Worm (Caenorhabditis elegans): ENCODE results near the gene cam-1.

Gene cam-1

DNA sequence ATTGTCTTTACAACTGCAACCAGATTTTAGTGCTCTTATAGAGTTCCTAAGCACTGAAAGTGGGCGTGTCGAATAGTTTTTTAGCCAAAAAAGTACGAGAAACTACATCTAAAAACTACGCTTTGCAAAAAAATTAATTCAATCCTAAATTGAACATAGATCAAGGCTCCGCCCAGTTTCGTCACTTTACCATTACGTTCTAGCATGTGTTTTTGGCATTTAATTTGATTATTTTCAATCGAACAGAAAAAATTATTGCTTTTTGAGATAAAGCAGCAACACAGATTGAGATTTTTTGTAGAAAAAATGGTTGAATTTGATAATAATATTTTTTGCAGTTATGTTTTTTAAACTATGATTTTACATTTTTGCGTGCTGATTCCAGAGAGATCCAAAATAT is 55.9 kb downstream of the cam-1 start, which contains the start of gene nlp-82:
TSS of gene nlp-82 (minus strand) at position 101 of the 400 bp plus-strand sequence.
- no peak for TF ChIP-seq B0336.3 (GFP tag; IDR thresholded peaks at IDR 0.05)
- no peak for TF ChIP-seq ztf-28 (GFP tag; IDR thresholded peaks at IDR 0.05)
- no peak for TF ChIP-seq F39B2.1 (GFP tag; IDR thresholded peaks at IDR 0.05)
- TF ChIP-seq B0261.1 (tag; optimal IDR thresholded peaks at IDR 0.05): no peak
- TF ChIP-seq lsl-1 (GFP tag; optimal IDR thresholded peaks at IDR 0.05): no peak
- TF ChIP-seq attf-6 (GFP tag; IDR thresholded peaks at IDR 0.05): no peak
- no peak for TF ChIP-seq ZK185.1 (tag; optimal IDR thresholded peaks at IDR 0.05; ENCODE audit: poor library complexity, severe bottlenecking)
- no peak for TF ChIP-seq nfya-2 (GFP tag; IDR thresholded peaks at IDR 0.05)
- TF ChIP-seq Y95B8A.8 (GFP tag; IDR thresholded peaks at IDR 0.05): no peak
- no peak for TF ChIP-seq Y53G8AR.9 (GFP tag; conservative IDR thresholded peaks at IDR 0.05)
- TF ChIP-seq ztf-6 (GFP tag; IDR thresholded peaks at IDR 0.05): no peak

DNA sequence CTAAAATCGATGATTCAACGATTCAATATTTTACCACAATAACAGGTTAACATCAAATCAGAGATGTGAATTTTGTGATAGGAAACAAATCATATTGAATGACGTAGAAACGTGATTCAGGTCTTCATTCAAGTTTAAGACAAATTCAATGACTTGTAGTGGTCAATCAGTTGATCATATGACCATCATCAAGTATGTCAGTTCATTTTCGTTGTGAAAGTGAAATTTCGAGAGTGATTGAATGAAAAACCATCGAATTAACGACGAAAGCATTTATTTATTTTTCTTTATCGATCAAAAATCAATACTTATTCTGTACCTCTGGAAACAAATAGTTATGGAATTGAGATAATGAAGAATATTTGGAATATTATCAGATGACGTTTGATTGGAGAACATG is 58.6 kb downstream of the cam-1 start:
- TF ChIP-seq hrde-1 (tag; optimal IDR thresholded peaks at IDR 0.05; ENCODE audit: borderline replicate concordance) (no peak), F55B11.4 (tag; optimal IDR thresholded peaks at IDR 0.05; ENCODE audit: borderline replicate concordance, insufficient read depth) (no peak)

DNA sequence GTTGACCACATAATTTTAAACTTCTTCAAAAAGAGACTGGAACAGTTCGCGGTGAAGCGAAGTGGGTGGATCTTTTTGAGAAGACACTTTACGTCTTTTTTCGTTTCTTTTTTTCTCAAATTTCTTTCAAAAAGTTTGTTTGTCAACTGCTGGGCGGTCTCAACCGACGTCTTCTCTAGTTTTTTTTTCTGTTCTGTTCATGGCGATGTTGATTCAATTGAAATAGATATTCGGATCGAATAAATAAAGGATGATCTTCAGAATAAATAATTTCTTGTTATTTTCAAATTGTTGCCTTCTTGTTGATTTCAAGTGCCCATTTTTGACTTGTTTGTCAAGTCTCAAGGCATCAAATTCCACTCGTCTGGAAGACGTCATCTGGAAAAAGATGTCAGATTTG is 59.7 kb downstream of the cam-1 start, which contains the start of gene T26C5.4:
TSS of gene T26C5.4 (minus strand) at position 101 of the 400 bp plus-strand sequence.
- no peak for TF ChIP-seq hlh-26 (GFP tag; conservative IDR thresholded peaks at IDR 0.05)
- TF ChIP-seq madf-6 (GFP tag; IDR thresholded peaks at IDR 0.05): no peak
- TF ChIP-seq nhr-179 (tag; optimal IDR thresholded peaks at IDR 0.05): no peak
- TF ChIP-seq K11D2.4 (GFP tag; IDR thresholded peaks at IDR 0.05): no peak
- TF ChIP-seq F57C9.4 (tag; optimal IDR thresholded peaks at IDR 0.05): no peak
- no peak for TF ChIP-seq lin-35 (GFP tag; optimal IDR thresholded peaks at IDR 0.05)
- TF ChIP-seq lag-1 (GFP tag; IDR thresholded peaks at IDR 0.05): no peak
- TF ChIP-seq ceh-40 (GFP tag; IDR thresholded peaks at IDR 0.05): no peak
- TF ChIP-seq him-1 (tag; optimal IDR thresholded peaks at IDR 0.05): no peak
- no peak for TF ChIP-seq rcor-1 (GFP tag; IDR thresholded peaks at IDR 0.05)
- no peak for TF ChIP-seq sea-2 (GFP tag; IDR thresholded peaks at IDR 0.05)
- TF ChIP-seq T26A5.8 (tag; optimal IDR thresholded peaks at IDR 0.05): no peak
- no peak for TF ChIP-seq repo-1 (tag; optimal IDR thresholded peaks at IDR 0.05)
- TF ChIP-seq cebp-2 (GFP tag; IDR thresholded peaks at IDR 0.05): no peak
- no peak for TF ChIP-seq tbx-9 (tag; optimal IDR thresholded peaks at IDR 0.05; ENCODE audit: borderline replicate concordance)
- no peak for TF ChIP-seq nhr-120 (GFP tag; IDR thresholded peaks at IDR 0.05)

DNA sequence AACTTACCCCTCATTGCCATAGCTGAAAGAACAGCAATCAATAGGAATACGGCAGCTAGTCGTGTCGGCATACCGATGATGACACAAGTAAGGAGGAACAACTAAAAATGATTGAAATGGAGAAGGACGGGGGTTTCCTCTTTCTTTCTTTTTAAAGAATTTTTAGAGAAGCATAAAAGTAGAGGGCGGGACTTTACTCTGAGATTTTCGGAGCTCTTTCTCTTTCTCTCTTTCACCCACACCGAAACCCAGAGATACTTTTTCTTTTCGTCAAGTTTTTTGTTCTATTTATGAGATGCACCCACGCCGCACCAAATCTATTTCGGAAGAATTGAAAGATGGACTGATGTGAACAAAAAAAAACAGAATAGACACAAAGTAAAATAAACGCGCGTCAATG is 63.5 kb downstream of the cam-1 start, which contains the start of gene T26C5.5:
TSS of gene T26C5.5 (minus strand) at position 101 of the 400 bp plus-strand sequence.
- TF ChIP-seq ama-1 (optimal IDR thresholded peaks at IDR 0.05): no peak
- TF ChIP-seq ama-1 (GFP tag; optimal IDR thresholded peaks at IDR 0.05): no peak
- no peak for TF ChIP-seq lsy-27 (tag; optimal IDR thresholded peaks at IDR 0.05; ENCODE audit: borderline replicate concordance, insufficient read depth)
- no peak for TF ChIP-seq akir-1 (GFP tag; optimal IDR thresholded peaks at IDR 0.05)
- TF ChIP-seq unc-62 (GFP tag; optimal IDR thresholded peaks at IDR 0.05): no peak
- TF ChIP-seq mxl-1 (tag; optimal IDR thresholded peaks at IDR 0.05): no peak
- TF ChIP-seq pbrm-1 (GFP tag; IDR thresholded peaks at IDR 0.05): no peak
- no peak for TF ChIP-seq bed-2 (GFP tag; IDR thresholded peaks at IDR 0.05)
- TF ChIP-seq hsf-1 (GFP tag; IDR thresholded peaks at IDR 0.05): no peak
- no peak for TF ChIP-seq rcor-1 (GFP tag; IDR thresholded peaks at IDR 0.05)

Data from whole organism, young adult.